Worm (Caenorhabditis elegans) whole organism, late embryonic: ENCODE data around the gene K08D8.2.

Experiments
- ceh-2 ChIP-seq: sonication (generic microtip); optimal IDR thresholded peaks from 2 replicates; lab custom pipeline; 2016; ENCODE audit warnings: missing genotype, missing genetic modification characterization, missing compliant biosample characterization
- hlh-8 ChIP-seq: sonication (generic microtip); optimal IDR thresholded peaks from 2 replicates; lab custom pipeline; 2016; ENCODE audit warnings: missing genotype, missing genetic modification characterization, missing compliant biosample characterization
- nfya-1 ChIP-seq: sonication (generic microtip); optimal IDR thresholded peaks from 2 replicates; lab custom pipeline; 2017; ENCODE audit warnings: missing genetic modification characterization, mild to moderate bottlenecking, missing compliant biosample characterization, antibody characterized with exemption, moderate library complexity
- pha-4 ChIP-seq: fragments of 150-350 bp; optimal IDR thresholded peaks from 2 replicates; lab custom pipeline; 2018; ENCODE audit warnings: missing biosample characterization, missing genetic modification reagents, missing genetic modification characterization
- pqm-1 ChIP-seq: sonication (generic microtip); optimal IDR thresholded peaks from 2 replicates; lab custom pipeline; 2016; ENCODE audit warnings: missing genetic modification characterization, missing compliant biosample characterization
- ztf-16 ChIP-seq: sonication (generic microtip); optimal IDR thresholded peaks from 2 replicates; lab custom pipeline; 2017; ENCODE audit warnings: missing genetic modification characterization, missing compliant biosample characterization

- TF ChIP-seq pha-4 (tag; lab: Kevin White, UChicago) (no peak), pqm-1 (no peak), ztf-16 (tag; lab: Kevin White, UChicago) (no peak), nfya-1 (tag; lab: Kevin White, UChicago) (no peak), hlh-8 (no peak), ceh-2 (tag; lab: Kevin White, UChicago) (no peak)
These were observed 33.0 kb upstream of the K08D8.2 start for ce11 chrIV:12869812-12870211.
